Fruit fly (Drosophila melanogaster) whole organism, prepupa: ENCODE data around the gene CG31516.

Source experiments
- Blimp-1 ChIP-seq: fragments of 200-800 bp; sonication (Bioruptor generic); optimal IDR thresholded peaks from 3 replicates; lab custom pipeline; 2017; ENCODE audit warnings: missing biosample characterization, missing genetic modification characterization, mild to moderate bottlenecking, moderate library complexity, missing genetic modification reagents
- CG10631 ChIP-seq: fragments of 200-800 bp; sonication (Bioruptor generic); optimal IDR thresholded peaks from 2 replicates; lab custom pipeline; 2016; ENCODE audit warnings: missing biosample characterization, missing genetic modification characterization
- CG10669 ChIP-seq: fragments of 200-800 bp; sonication (Bioruptor generic); optimal IDR thresholded peaks from 3 replicates; lab custom pipeline; 2018; ENCODE audit warnings: missing biosample characterization, mild to moderate bottlenecking, missing genetic modification characterization, moderate library complexity
- CG11294 ChIP-seq: fragments of 200-800 bp; sonication (Bioruptor generic); IDR thresholded peaks from 2 replicates; pipeline ENCODE4 v1.3.6; 2022; ENCODE audit warnings: missing biosample characterization, missing genetic modification characterization
- CG11762 ChIP-seq: fragments of 200-800 bp; sonication (Bioruptor generic); optimal IDR thresholded peaks from 3 replicates; lab custom pipeline; 2016; ENCODE audit warnings: missing biosample characterization, missing genetic modification characterization; ENCODE audit not compliant: insufficient read depth
- CG15336 ChIP-seq: fragments of 200-800 bp; sonication (Bioruptor generic); IDR thresholded peaks from 2 replicates; pipeline ENCODE4 v1.3.6; 2022; ENCODE audit warnings: missing biosample characterization, missing genetic modification characterization
- CG3032 ChIP-seq: fragments of 200-800 bp; optimal IDR thresholded peaks from 2 replicates; lab custom pipeline; 2019; ENCODE audit warnings: missing biosample characterization, mild to moderate bottlenecking, missing genetic modification characterization, moderate library complexity
- CG31627 ChIP-seq: fragments of 200-800 bp; sonication (Bioruptor generic); optimal IDR thresholded peaks from 3 replicates; lab custom pipeline; 2016; ENCODE audit warnings: missing biosample characterization, missing genetic modification characterization
- CG32006 ChIP-seq: fragments of 200-800 bp; sonication (Bioruptor generic); optimal IDR thresholded peaks from 3 replicates; lab custom pipeline; 2017; ENCODE audit warnings: missing biosample characterization, mild to moderate bottlenecking, missing genetic modification characterization
- CG34406 ChIP-seq: fragments of 200-800 bp; sonication (Bioruptor generic); optimal IDR thresholded peaks from 3 replicates; lab custom pipeline; 2016; ENCODE audit warnings: missing biosample characterization, missing genetic modification characterization
- CG3919 ChIP-seq: fragments of 200-800 bp; sonication (Bioruptor generic); optimal IDR thresholded peaks from 3 replicates; lab custom pipeline; 2016; ENCODE audit warnings: missing biosample characterization, missing genetic modification characterization
- CG4318 ChIP-seq: fragments of 200-800 bp; sonication (Bioruptor generic); optimal IDR thresholded peaks from 3 replicates; lab custom pipeline; 2017; ENCODE audit warnings: missing biosample characterization, mild to moderate bottlenecking, missing genetic modification characterization
- CG6163 ChIP-seq: fragments of 200-800 bp; sonication (Bioruptor generic); IDR thresholded peaks from 3 replicates; pipeline ENCODE4 v1.3.6; 2022; ENCODE audit warnings: missing biosample characterization, missing genetic modification characterization
- CG6276 ChIP-seq: fragments of 200-800 bp; sonication (Bioruptor generic); optimal IDR thresholded peaks from 2 replicates; lab custom pipeline; 2017; ENCODE audit warnings: missing biosample characterization, mild to moderate bottlenecking, missing genetic modification characterization
- CG6792 ChIP-seq: fragments of 200-800 bp; sonication (Bioruptor generic); optimal IDR thresholded peaks from 3 replicates; lab custom pipeline; 2016; ENCODE audit warnings: missing biosample characterization, missing genetic modification characterization
- CG6808 ChIP-seq: fragments of 200-800 bp; sonication (Bioruptor generic); optimal IDR thresholded peaks from 3 replicates; lab custom pipeline; 2017; ENCODE audit warnings: missing biosample characterization, missing genetic modification characterization, mild to moderate bottlenecking, moderate library complexity, missing genetic modification reagents
- CG6854 ChIP-seq: fragments of 200-800 bp; sonication (Bioruptor generic); optimal IDR thresholded peaks from 2 replicates; lab custom pipeline; 2017; ENCODE audit warnings: missing biosample characterization, mild to moderate bottlenecking, missing genetic modification characterization
- CG7368 ChIP-seq: fragments of 200-800 bp; sonication (Bioruptor generic); optimal IDR thresholded peaks from 3 replicates; lab custom pipeline; 2016; ENCODE audit warnings: missing biosample characterization, missing genetic modification characterization
- CG8119 ChIP-seq: fragments of 200-800 bp; sonication (Bioruptor generic); IDR thresholded peaks from 3 replicates; pipeline ENCODE4 v1.3.6; 2022; ENCODE audit warnings: missing biosample characterization, missing genetic modification characterization
- CG8319 ChIP-seq: fragments of 200-800 bp; sonication (Bioruptor generic); optimal IDR thresholded peaks from 3 replicates; lab custom pipeline; 2016; ENCODE audit warnings: missing biosample characterization, missing genetic modification characterization
- CG8632 ChIP-seq: fragments of 200-800 bp; sonication (Bioruptor generic); optimal IDR thresholded peaks from 3 replicates; lab custom pipeline; 2016; ENCODE audit warnings: missing biosample characterization, missing genetic modification characterization
- CG9139 ChIP-seq: fragments of 200-800 bp; sonication (Bioruptor generic); optimal IDR thresholded peaks from 3 replicates; lab custom pipeline; 2017; ENCODE audit warnings: missing biosample characterization, mild to moderate bottlenecking, missing genetic modification characterization
- Eip75B ChIP-seq: fragments of 200-800 bp; sonication (Bioruptor generic); optimal IDR thresholded peaks from 3 replicates; lab custom pipeline; 2016; ENCODE audit warnings: missing biosample characterization, missing genetic modification characterization
- Eip78C ChIP-seq: fragments of 200-800 bp; sonication (Bioruptor generic); peaks from one replicate; lab custom pipeline; 2016; ENCODE audit warnings: missing biosample characterization, missing genetic modification characterization
- Eip93F ChIP-seq: fragments of 200-800 bp; sonication (Bioruptor generic); optimal IDR thresholded peaks from 2 replicates; lab custom pipeline; 2016; ENCODE audit warnings: missing biosample characterization, mild to moderate bottlenecking, missing genetic modification characterization
- Ets96B ChIP-seq: fragments of 200-800 bp; optimal IDR thresholded peaks from 2 replicates; lab custom pipeline; 2019; ENCODE audit warnings: missing biosample characterization, mild to moderate bottlenecking, missing genetic modification characterization, moderate library complexity
- Gug ChIP-seq: fragments of 200-800 bp; sonication (Bioruptor generic); IDR thresholded peaks from 2 replicates; pipeline ENCODE4 v1.3.6; 2022; ENCODE audit warnings: missing biosample characterization, missing genetic modification characterization
- Hr38 ChIP-seq: sonication (Bioruptor generic); optimal IDR thresholded peaks from 2 replicates; lab custom pipeline; 2016; ENCODE audit warnings: missing biosample characterization, missing genetic modification characterization
- Hr39 ChIP-seq: fragments of 200-800 bp; sonication (Bioruptor generic); optimal IDR thresholded peaks from 2 replicates; lab custom pipeline; 2016; ENCODE audit warnings: missing biosample characterization, missing genetic modification characterization
- Hr4 ChIP-seq: fragments of 200-800 bp; sonication (Bioruptor generic); optimal IDR thresholded peaks from 3 replicates; lab custom pipeline; 2016; ENCODE audit warnings: missing biosample characterization, missing genetic modification characterization
- Met ChIP-seq: fragments of 200-800 bp; sonication (Bioruptor generic); optimal IDR thresholded peaks from 3 replicates; lab custom pipeline; 2016; ENCODE audit warnings: missing biosample characterization, missing genetic modification characterization
- OdsH ChIP-seq: fragments of 200-800 bp; sonication (Bioruptor generic); optimal IDR thresholded peaks from 3 replicates; lab custom pipeline; 2016; ENCODE audit warnings: missing biosample characterization, missing genetic modification characterization
- Smox ChIP-seq: fragments of 200-800 bp; sonication (Bioruptor generic); optimal IDR thresholded peaks from 3 replicates; lab custom pipeline; 2016; ENCODE audit warnings: missing biosample characterization, missing genetic modification characterization
- Sox102F ChIP-seq: fragments of 200-800 bp; sonication (Bioruptor generic); optimal IDR thresholded peaks from 2 replicates; lab custom pipeline; 2016; ENCODE audit warnings: missing biosample characterization, mild to moderate bottlenecking, missing genetic modification characterization
- Sox14 ChIP-seq: fragments of 200-800 bp; sonication (Bioruptor generic); optimal IDR thresholded peaks from 3 replicates; lab custom pipeline; 2016; ENCODE audit warnings: missing biosample characterization, missing genetic modification characterization
- Sox15 ChIP-seq: fragments of 200-800 bp; sonication (Bioruptor generic); optimal IDR thresholded peaks from 3 replicates; lab custom pipeline; 2016; ENCODE audit warnings: missing biosample characterization, missing genetic modification characterization
- acj6 ChIP-seq: fragments of 200-800 bp; sonication (Bioruptor generic); optimal IDR thresholded peaks from 3 replicates; lab custom pipeline; 2016; ENCODE audit warnings: missing biosample characterization, missing genetic modification characterization
- cyc ChIP-seq: fragments of 200-800 bp; sonication (Bioruptor generic); optimal IDR thresholded peaks from 3 replicates; lab custom pipeline; 2016; ENCODE audit warnings: missing biosample characterization, missing genetic modification characterization
- dac ChIP-seq: fragments of 200-800 bp; sonication (Bioruptor generic); optimal IDR thresholded peaks from 2 replicates; lab custom pipeline; 2017; ENCODE audit warnings: missing biosample characterization, mild to moderate bottlenecking, missing genetic modification characterization
- dsx ChIP-seq: fragments of 200-800 bp; optimal IDR thresholded peaks from 3 replicates; lab custom pipeline; 2019; ENCODE audit warnings: missing biosample characterization, mild to moderate bottlenecking, missing genetic modification characterization, moderate library complexity; ENCODE audit not compliant: poor library complexity, severe bottlenecking
- eg ChIP-seq: fragments of 200-800 bp; sonication (Bioruptor generic); IDR thresholded peaks from 3 replicates; pipeline ENCODE4 v1.3.6; 2022; ENCODE audit warnings: missing biosample characterization, missing genetic modification characterization
- esn ChIP-seq: fragments of 200-800 bp; sonication (Bioruptor generic); optimal IDR thresholded peaks from 2 replicates; lab custom pipeline; 2016; ENCODE audit warnings: missing biosample characterization, mild to moderate bottlenecking, missing genetic modification characterization, moderate library complexity
- fd59A ChIP-seq: fragments of 200-800 bp; sonication (Bioruptor generic); optimal IDR thresholded peaks from 2 replicates; lab custom pipeline; 2017; ENCODE audit warnings: missing biosample characterization, mild to moderate bottlenecking, missing genetic modification characterization, missing genetic modification reagents
- fd85E ChIP-seq: fragments of 200-800 bp; sonication (Bioruptor generic); optimal IDR thresholded peaks from 3 replicates; lab custom pipeline; 2016; ENCODE audit warnings: missing biosample characterization, missing genetic modification characterization
- fkh ChIP-seq: fragments of 200-800 bp; sonication (Bioruptor generic); optimal IDR thresholded peaks from 3 replicates; lab custom pipeline; 2017; ENCODE audit warnings: missing biosample characterization, mild to moderate bottlenecking, missing genetic modification characterization, moderate library complexity
- lz ChIP-seq: fragments of 200-800 bp; sonication (Bioruptor generic); optimal IDR thresholded peaks from 3 replicates; lab custom pipeline; 2016; ENCODE audit warnings: missing biosample characterization, missing genetic modification characterization
- pdm3 ChIP-seq: fragments of 200-800 bp; sonication (Bioruptor generic); optimal IDR thresholded peaks from 3 replicates; lab custom pipeline; 2016; ENCODE audit warnings: missing biosample characterization, missing genetic modification characterization
- salr ChIP-seq, 2 experiments: fragments of 200-800 bp; sonication (Bioruptor generic); optimal IDR thresholded peaks; 3 replicates each; lab custom pipeline; 2016 to 2018; ENCODE audit warnings: missing biosample characterization in 2 of 2, missing genetic modification characterization in 2 of 2, mild to moderate bottlenecking in 1 of 2
- spab ChIP-seq: fragments of 200-800 bp; sonication (Bioruptor generic); optimal IDR thresholded peaks from 2 replicates; lab custom pipeline; 2017; ENCODE audit warnings: missing biosample characterization, mild to moderate bottlenecking, missing genetic modification characterization, missing genetic modification reagents
- svp ChIP-seq: fragments of 200-800 bp; sonication (Bioruptor generic); peaks from one replicate; lab custom pipeline; 2016; ENCODE audit warnings: missing biosample characterization, missing genetic modification characterization
- vri ChIP-seq: fragments of 200-800 bp; sonication (Bioruptor generic); optimal IDR thresholded peaks from 3 replicates; lab custom pipeline; 2016; ENCODE audit warnings: missing biosample characterization, mild to moderate bottlenecking, missing genetic modification characterization

Gene CG31516

DNA sequence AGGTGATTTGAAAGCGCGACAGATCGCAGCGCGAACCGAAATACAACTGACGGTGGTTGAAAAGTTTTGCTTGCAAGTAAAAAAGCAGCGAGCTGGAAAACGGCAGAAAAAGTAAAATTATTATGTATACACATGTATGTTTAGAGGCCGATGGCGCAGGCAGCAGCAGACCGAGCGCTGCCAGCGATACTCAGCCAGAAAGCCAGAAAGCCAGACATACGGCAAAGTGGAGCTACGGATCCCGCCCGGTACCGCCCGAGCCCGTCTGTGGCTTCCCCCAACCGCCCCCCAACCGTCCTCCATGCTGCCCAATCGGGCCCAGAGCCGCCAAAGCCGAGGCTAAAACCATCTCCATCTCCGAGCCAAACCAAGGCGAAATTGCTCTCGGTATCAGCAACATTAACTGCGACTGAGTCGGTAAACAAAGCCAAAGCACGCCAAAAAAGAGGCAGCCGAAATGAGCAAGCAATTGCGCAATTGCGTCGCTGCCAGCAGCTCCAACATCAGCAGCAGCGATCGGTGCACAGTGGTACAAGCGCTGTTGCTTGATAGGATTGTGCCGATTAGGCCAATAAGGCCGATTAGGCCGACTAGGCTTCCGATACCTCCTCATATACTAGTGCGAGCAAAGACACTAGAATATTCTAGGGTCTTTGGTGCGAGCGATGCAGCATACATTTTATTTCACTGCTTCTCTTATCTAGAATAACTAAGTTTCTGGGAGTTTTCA lies 4.5 kb downstream of the CG31516 start, which contains the start of gene CG14636:
Gene CG14636, minus strand, starts transcription at position 51 of the 730 bp plus-strand sequence.
- TF ChIP-seq cyc (GFP tag; lab: Kevin White, UChicago) (peak; percentile 56), fd59A (GFP tag; lab: Kevin White, UChicago) (peak; percentile 27), OdsH (peak; percentile 68), CG11762 (GFP tag; lab: Kevin White, UChicago) (peak; percentile 71), CG6854 (GFP tag; lab: Kevin White, UChicago) (no peak), Gug (peak; percentile 63), CG6163 (GFP tag; lab: Robert Waterston, UW) (peak; percentile 80), Met (GFP tag; lab: Kevin White, UChicago) (peak; percentile 61), CG10669 (GFP tag; lab: Kevin White, UChicago) (peak; percentile 46), fkh (GFP tag; lab: Kevin White, UChicago) (peak; percentile 72), CG7368 (peak; percentile 77), CG8319 (GFP tag; lab: Kevin White, UChicago) (peak; percentile 66), CG4318 (GFP tag; lab: Kevin White, UChicago) (peak; percentile 64), CG6808 (GFP tag; lab: Kevin White, UChicago) (peak; percentile 43), Hr39 (GFP tag; lab: Kevin White, UChicago) (peak; percentile 72), Ets96B (tag; lab: Kevin White, UChicago) (peak; percentile 46), Smox (no peak), Eip93F (no peak), esn (GFP tag; lab: Kevin White, UChicago) (peak; percentile 44), CG15336 (GFP tag; lab: Robert Waterston, UW) (peak; percentile 79), CG31627 (GFP tag; lab: Kevin White, UChicago) (peak; percentile 67), fd85E (peak; percentile 13), CG10631 (GFP tag; lab: Kevin White, UChicago) (peak; percentile 31), acj6 (peak; percentile 75), eg (GFP tag; lab: Robert Waterston, UW) (peak; percentile 69), CG34406 (GFP tag; lab: Kevin White, UChicago) (no peak), Sox15 (peak; percentile 70), CG3032 (tag; lab: Kevin White, UChicago) (peak; percentile 47), CG8632 (peak; percentile 69), dac (peak; percentile 40), Hr4 (GFP tag; lab: Kevin White, UChicago) (peak; percentile 78), Blimp-1 (GFP tag; lab: Kevin White, UChicago) (no peak), salr (GFP tag; optimal IDR thresholded peaks at IDR 0.05; lab: Kevin White, UChicago) (peak in 1 of 2 experiments; percentile 10), CG6276 (GFP tag; lab: Kevin White, UChicago) (no peak), CG8119 (GFP tag; lab: Robert Waterston, UW) (peak; percentile 80), pdm3 (GFP tag; lab: Kevin White, UChicago) (peak; percentile 76), Sox14 (GFP tag; lab: Kevin White, UChicago) (peak; percentile 62), spab (GFP tag; lab: Kevin White, UChicago) (peak; percentile 11), CG11294 (GFP tag; lab: Robert Waterston, UW) (peak; percentile 55), CG32006 (GFP tag; lab: Kevin White, UChicago) (peak; percentile 68), vri (GFP tag; lab: Kevin White, UChicago) (peak; percentile 84), Eip75B (GFP tag; lab: Kevin White, UChicago) (no peak), svp (GFP tag; lab: Kevin White, UChicago) (peak; percentile 89), dsx (GFP tag; lab: Kevin White, UChicago) (peak; percentile 25), CG3919 (GFP tag; lab: Kevin White, UChicago) (peak; percentile 70), CG6792 (GFP tag; lab: Kevin White, UChicago) (peak; percentile 46), CG9139 (GFP tag; lab: Kevin White, UChicago) (no peak), Sox102F (no peak), Eip78C (GFP tag; lab: Kevin White, UChicago) (peak; percentile 94), lz (GFP tag; lab: Kevin White, UChicago) (peak; percentile 46), Hr38 (GFP tag; lab: Kevin White, UChicago) (peak; percentile 18)
